In the genomic region with DNA sequence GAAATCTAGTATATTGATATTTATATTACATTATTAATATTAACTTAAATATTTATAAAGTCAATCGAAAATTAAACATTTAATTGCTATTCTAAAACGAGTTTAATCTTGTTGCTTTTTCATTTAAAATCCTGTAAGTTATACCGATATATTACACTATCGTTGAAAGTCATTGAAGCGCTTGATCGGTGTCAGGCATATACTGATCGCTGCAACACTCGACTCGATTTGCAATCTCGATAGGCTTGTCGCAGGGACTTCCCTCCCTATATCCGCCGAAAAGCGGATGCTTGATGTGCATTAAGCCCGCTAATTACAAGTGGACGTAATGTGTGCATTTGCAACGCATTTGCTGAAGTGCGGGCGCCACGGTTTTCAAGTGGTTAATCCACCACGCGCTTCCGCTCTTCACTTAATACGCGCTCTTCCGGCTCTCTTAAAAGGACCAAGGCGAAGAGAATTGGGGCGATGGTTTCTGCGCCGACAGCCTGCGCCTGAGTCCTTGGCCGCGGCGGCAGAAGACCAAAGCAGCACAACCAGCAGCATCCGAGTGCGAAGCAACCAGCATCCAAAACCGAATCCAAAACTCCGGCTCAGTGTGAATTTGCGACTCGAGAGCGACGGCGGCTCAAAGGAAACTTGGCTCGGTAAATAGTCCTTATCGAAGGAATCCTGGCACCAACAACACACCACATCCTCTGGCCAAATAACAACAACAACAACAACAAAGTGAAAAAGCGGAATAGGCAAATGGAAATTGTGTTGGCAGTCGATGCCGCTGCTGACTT, we compare ENCODE assay signal across 1 fruit fly cellular context.
TF ChIP-seq lines count a peak whose summit lies in the region.

Gene CG42613 (plus strand): TSS at position 279 of the 788 bp plus-strand sequence.

TF ChIP-seq in whole organism, embryonic, 481 proteins besides CTCF, POLR2A, EP300 and RAD21 (continued from another document and continues in another):
- TF ChIP-seq lbe (GFP tag; optimal IDR thresholded peaks at IDR 0.05; lab: Kevin White, UChicago) = no peak
- no peak for TF ChIP-seq repo (GFP tag; optimal IDR thresholded peaks at IDR 0.05; lab: Kevin White, UChicago)
- TF ChIP-seq CG12104 (GFP tag; optimal IDR thresholded peaks at IDR 0.05; lab: Kevin White, UChicago) = peak; percentile 65
- peak; percentile 52 for TF ChIP-seq PHDP (tag; optimal IDR thresholded peaks at IDR 0.05; lab: Kevin White, UChicago)
- TF ChIP-seq Lim3 (GFP tag; IDR thresholded peaks at IDR 0.05; lab: Robert Waterston, UW) = no peak
- peak; percentile 28; the same call in 1 of the 2 replicates for TF ChIP-seq klu (GFP tag; IDR thresholded peaks at IDR 0.05; lab: Robert Waterston, UW)
- TF ChIP-seq CG2199 (GFP tag; IDR thresholded peaks at IDR 0.05; lab: Robert Waterston, UW) = no peak
- TF ChIP-seq CG7963 (GFP tag; IDR thresholded peaks at IDR 0.05; lab: Robert Waterston, UW; ENCODE audit: partially characterized antibody) = peak; percentile 78
- TF ChIP-seq CG10565 (GFP tag; optimal IDR thresholded peaks at IDR 0.05; lab: Kevin White, UChicago) = no peak
- TF ChIP-seq B-H1 (GFP tag; IDR thresholded peaks at IDR 0.05; lab: Robert Waterston, UW) = peak; percentile 14; the same call in 1 of the 3 replicates
- TF ChIP-seq chinmo (GFP tag; IDR thresholded peaks at IDR 0.05; lab: Robert Waterston, UW; ENCODE audit: partially characterized antibody) = 0 out of 4 replicates have a peak, but pooled peaks have one; percentile 48
- no peak for TF ChIP-seq CG15011 (GFP tag; optimal IDR thresholded peaks at IDR 0.05; lab: Kevin White, UChicago)
- peak; percentile 21 for TF ChIP-seq hbn (GFP tag; IDR thresholded peaks at IDR 0.05; lab: Robert Waterston, UW; ENCODE audit: partially characterized antibody)
- TF ChIP-seq disco-r (GFP tag; optimal IDR thresholded peaks at IDR 0.05; lab: Kevin White, UChicago) = peak; percentile 47
- no peak for TF ChIP-seq exex (tag; optimal IDR thresholded peaks at IDR 0.05; lab: Kevin White, UChicago)
- TF ChIP-seq C15 (GFP tag; IDR thresholded peaks at IDR 0.05; lab: Robert Waterston, UW) = no peak
- no peak for TF ChIP-seq wor (GFP tag; IDR thresholded peaks at IDR 0.05; lab: Robert Waterston, UW)
- no peak for TF ChIP-seq nerfin-1 (tag; optimal IDR thresholded peaks at IDR 0.05; lab: Kevin White, UChicago)
- peak; percentile 58 for TF ChIP-seq CG17385 (GFP tag; optimal IDR thresholded peaks at IDR 0.05; lab: Kevin White, UChicago)
- TF ChIP-seq unpg (GFP tag; optimal IDR thresholded peaks at IDR 0.05; lab: Kevin White, UChicago) = peak; percentile 63
- TF ChIP-seq NFAT (GFP tag; IDR thresholded peaks at IDR 0.05; lab: Robert Waterston, UW) = peak; percentile 71; the same call in 1 of the 2 replicates
- TF ChIP-seq Gug (GFP tag; IDR thresholded peaks at IDR 0.05; lab: Robert Waterston, UW) = peak; percentile 40; the same call in 1 of the 4 replicates
- peak in 1 of 2 experiments; percentile 37 for TF ChIP-seq insv (GFP tag; optimal IDR thresholded peaks at IDR 0.05; lab: Kevin White, UChicago)
- no peak for TF ChIP-seq CG15696 (tag; optimal IDR thresholded peaks at IDR 0.05; lab: Kevin White, UChicago)
- peak; percentile 20 for TF ChIP-seq CG6854 (GFP tag; optimal IDR thresholded peaks at IDR 0.05; lab: Kevin White, UChicago)
- 0 out of 2 replicates have a peak, but pooled peaks have one; percentile 40 for TF ChIP-seq dati (GFP tag; IDR thresholded peaks at IDR 0.05; lab: Robert Waterston, UW)
- TF ChIP-seq Mad (GFP tag; optimal IDR thresholded peaks at IDR 0.05; lab: Kevin White, UChicago) = peak; percentile 47
- TF ChIP-seq HmgZ (tag; optimal IDR thresholded peaks at IDR 0.05; lab: Kevin White, UChicago) = no peak
- no peak for TF ChIP-seq CG18476 (GFP tag; optimal IDR thresholded peaks at IDR 0.05; lab: Kevin White, UChicago)
- TF ChIP-seq nerfin-2 (GFP tag; IDR thresholded peaks at IDR 0.05; lab: Robert Waterston, UW; ENCODE audit: partially characterized antibody) = no peak
- no peak for TF ChIP-seq tgo (GFP tag; IDR thresholded peaks at IDR 0.05; lab: Robert Waterston, UW)
- TF ChIP-seq MBD-R2 (GFP tag; IDR thresholded peaks at IDR 0.05; lab: Robert Waterston, UW) = peak; percentile 37
- TF ChIP-seq CG10431 (GFP tag; optimal IDR thresholded peaks at IDR 0.05; lab: Kevin White, UChicago) = peak; percentile 30
- no peak for TF ChIP-seq sna (GFP tag; IDR thresholded peaks at IDR 0.05; lab: Robert Waterston, UW; ENCODE audit: partially characterized antibody)
- peak; percentile 76 for TF ChIP-seq mirr (GFP tag; optimal IDR thresholded peaks at IDR 0.05; lab: Kevin White, UChicago)
- peak; percentile 7 for TF ChIP-seq Usf (GFP tag; optimal IDR thresholded peaks at IDR 0.05; lab: Kevin White, UChicago)
- TF ChIP-seq GATAe (GFP tag; conservative IDR thresholded peaks at IDR 0.05; lab: Robert Waterston, UW) = no peak
- TF ChIP-seq tin (GFP tag; optimal IDR thresholded peaks at IDR 0.05; lab: Kevin White, UChicago) = peak; percentile 17
- peak; percentile 56 for TF ChIP-seq CG2202 (tag; optimal IDR thresholded peaks at IDR 0.05; lab: Kevin White, UChicago)
- no peak for TF ChIP-seq prd (optimal IDR thresholded peaks at IDR 0.05; lab: Kevin White, UChicago)
- peak; percentile 28 for TF ChIP-seq prd (GFP tag; IDR thresholded peaks at IDR 0.05; lab: Robert Waterston, UW)
- no peak for TF ChIP-seq Atf6 (GFP tag; IDR thresholded peaks at IDR 0.05; lab: Robert Waterston, UW)
- TF ChIP-seq Dfd (GFP tag; optimal IDR thresholded peaks at IDR 0.05; lab: Kevin White, UChicago) = no peak
- peak; percentile 96 for TF ChIP-seq HLHmδ (GFP tag; optimal IDR thresholded peaks at IDR 0.05; lab: Kevin White, UChicago)
- peak; percentile 74 for TF ChIP-seq fd102C (GFP tag; optimal IDR thresholded peaks at IDR 0.05; lab: Kevin White, UChicago)
- TF ChIP-seq HLH3B (GFP tag; IDR thresholded peaks at IDR 0.05; lab: Robert Waterston, UW) = peak; percentile 64
- TF ChIP-seq CG9876 (GFP tag; optimal IDR thresholded peaks at IDR 0.05; lab: Kevin White, UChicago) = peak; percentile 19
- TF ChIP-seq crp (GFP tag; optimal IDR thresholded peaks at IDR 0.05; lab: Kevin White, UChicago) = no peak
- TF ChIP-seq CG30403 (GFP tag; optimal IDR thresholded peaks at IDR 0.05; lab: Kevin White, UChicago) = peak; percentile 44
- peak; percentile 69 for TF ChIP-seq sob (GFP tag; IDR thresholded peaks at IDR 0.05; lab: Robert Waterston, UW)
- no peak; the same call in 1 of the 2 replicates for TF ChIP-seq bowl (GFP tag; IDR thresholded peaks at IDR 0.05; lab: Robert Waterston, UW)
- TF ChIP-seq CG1024 (GFP tag; IDR thresholded peaks at IDR 0.05; lab: Robert Waterston, UW) = peak; percentile 61
- TF ChIP-seq dm (GFP tag; optimal IDR thresholded peaks at IDR 0.05; lab: Kevin White, UChicago) = peak; percentile 64
- TF ChIP-seq CG4820 (GFP tag; optimal IDR thresholded peaks at IDR 0.05; lab: Kevin White, UChicago) = no peak
- peak; percentile 42; the same call in 1 of the 2 replicates for TF ChIP-seq peb (GFP tag; IDR thresholded peaks at IDR 0.05; lab: Robert Waterston, UW)
- TF ChIP-seq Adf1 (GFP tag; IDR thresholded peaks at IDR 0.05; lab: Robert Waterston, UW) = peak; percentile 61; the same call in 1 of the 2 replicates
- no peak for TF ChIP-seq pnt (GFP tag; optimal IDR thresholded peaks at IDR 0.05; lab: Kevin White, UChicago)
- peak; percentile 80 for TF ChIP-seq fd64A (GFP tag; optimal IDR thresholded peaks at IDR 0.05; lab: Kevin White, UChicago)
- peak; percentile 61 for TF ChIP-seq en (GFP tag; optimal IDR thresholded peaks at IDR 0.05; lab: Kevin White, UChicago)
- TF ChIP-seq Atf-2 (GFP tag; optimal IDR thresholded peaks at IDR 0.05; lab: Kevin White, UChicago) = no peak
- TF ChIP-seq sima (GFP tag; optimal IDR thresholded peaks at IDR 0.05; lab: Kevin White, UChicago) = peak; percentile 6
- peak; percentile 7 for TF ChIP-seq pfk (GFP tag; optimal IDR thresholded peaks at IDR 0.05; lab: Kevin White, UChicago)
- peak; percentile 14 for TF ChIP-seq CG18599 (GFP tag; optimal IDR thresholded peaks at IDR 0.05; lab: Kevin White, UChicago)
- TF ChIP-seq Sry-β (GFP tag; optimal IDR thresholded peaks at IDR 0.05; lab: Kevin White, UChicago) = peak; percentile 45
- TF ChIP-seq eyg (GFP tag; optimal IDR thresholded peaks at IDR 0.05; lab: Kevin White, UChicago) = peak; percentile 74
- TF ChIP-seq her (GFP tag; optimal IDR thresholded peaks at IDR 0.05; lab: Kevin White, UChicago) = peak; percentile 74
- TF ChIP-seq onecut (GFP tag; IDR thresholded peaks at IDR 0.05; lab: Robert Waterston, UW) = peak; percentile 66
- TF ChIP-seq CG17186 (GFP tag; optimal IDR thresholded peaks at IDR 0.05; lab: Kevin White, UChicago) = peak; percentile 72
- TF ChIP-seq CG6254 (GFP tag; optimal IDR thresholded peaks at IDR 0.05; lab: Kevin White, UChicago) = peak; percentile 40
- peak; percentile 45; the same call in 2 of the 3 replicates for TF ChIP-seq dysf (GFP tag; IDR thresholded peaks at IDR 0.05; lab: Robert Waterston, UW)
- TF ChIP-seq gem (tag; optimal IDR thresholded peaks at IDR 0.05; lab: Kevin White, UChicago) = peak; percentile 52
- TF ChIP-seq Fer1 (GFP tag; optimal IDR thresholded peaks at IDR 0.05; lab: Kevin White, UChicago) = peak; percentile 60
- no peak for TF ChIP-seq CkIIα-i1 (GFP tag; IDR thresholded peaks at IDR 0.05; lab: Robert Waterston, UW)
- peak; percentile 83 for TF ChIP-seq CG11456 (GFP tag; IDR thresholded peaks at IDR 0.05; lab: Robert Waterston, UW)
- TF ChIP-seq CG10654 (GFP tag; optimal IDR thresholded peaks at IDR 0.05; lab: Kevin White, UChicago) = peak; percentile 72
- peak; percentile 17; the same call in 1 of the 2 replicates for TF ChIP-seq CG32772 (GFP tag; IDR thresholded peaks at IDR 0.05; lab: Robert Waterston, UW)
- TF ChIP-seq CG32767 (GFP tag; IDR thresholded peaks at IDR 0.05; lab: Robert Waterston, UW) = no peak
- TF ChIP-seq CG15514 (GFP tag; optimal IDR thresholded peaks at IDR 0.05; lab: Kevin White, UChicago) = peak; percentile 71
- TF ChIP-seq H2.0 (GFP tag; IDR thresholded peaks at IDR 0.05; lab: Robert Waterston, UW) = peak; percentile 72; the same call in 1 of the 2 replicates
- no peak for TF ChIP-seq CG14860 (GFP tag; IDR thresholded peaks at IDR 0.05; lab: Robert Waterston, UW; ENCODE audit: partially characterized antibody)
- peak; percentile 45 for TF ChIP-seq CG16815 (GFP tag; optimal IDR thresholded peaks at IDR 0.05; lab: Kevin White, UChicago)
- peak; percentile 15 for TF ChIP-seq Drgx (GFP tag; IDR thresholded peaks at IDR 0.05; lab: Robert Waterston, UW)
- no peak for TF ChIP-seq hkb (optimal IDR thresholded peaks at IDR 0.05; lab: Kevin White, UChicago)
- peak; percentile 70 for TF ChIP-seq hkb (GFP tag; IDR thresholded peaks at IDR 0.05; lab: Robert Waterston, UW)
- no peak for TF ChIP-seq CHES-1-like (GFP tag; optimal IDR thresholded peaks at IDR 0.05; lab: Kevin White, UChicago)
- TF ChIP-seq ATbp (GFP tag; optimal IDR thresholded peaks at IDR 0.05; lab: Kevin White, UChicago) = peak; percentile 77
- no peak for TF ChIP-seq CG4617 (GFP tag; optimal IDR thresholded peaks at IDR 0.05; lab: Kevin White, UChicago; ENCODE audit: borderline replicate concordance)
- peak; percentile 42 for TF ChIP-seq fd3F (GFP tag; optimal IDR thresholded peaks at IDR 0.05; lab: Kevin White, UChicago)
- TF ChIP-seq luna (GFP tag; optimal IDR thresholded peaks at IDR 0.05; lab: Kevin White, UChicago) = no peak
- TF ChIP-seq D (optimal IDR thresholded peaks at IDR 0.05; lab: Kevin White, UChicago) = no peak
- peak; percentile 76 for TF ChIP-seq D (GFP tag; optimal IDR thresholded peaks at IDR 0.05; lab: Kevin White, UChicago)
- peak; percentile 49 for TF ChIP-seq sisA (GFP tag; IDR thresholded peaks at IDR 0.05; lab: Robert Waterston, UW)
- TF ChIP-seq Elba2 (GFP tag; optimal IDR thresholded peaks at IDR 0.05; lab: Kevin White, UChicago) = no peak
- TF ChIP-seq Bdp1 (GFP tag; optimal IDR thresholded peaks at IDR 0.05; lab: Kevin White, UChicago) = no peak
- peak; percentile 60 for TF ChIP-seq CG12219 (GFP tag; optimal IDR thresholded peaks at IDR 0.05; lab: Kevin White, UChicago)
- no peak for TF ChIP-seq Stat92E (GFP tag; optimal IDR thresholded peaks at IDR 0.05; lab: Kevin White, UChicago)
- peak; percentile 58 for TF ChIP-seq CG8388 (GFP tag; optimal IDR thresholded peaks at IDR 0.05; lab: Kevin White, UChicago)
- peak; percentile 63 for TF ChIP-seq Bgb (GFP tag; IDR thresholded peaks at IDR 0.05; lab: Robert Waterston, UW; ENCODE audit: partially characterized antibody)
- TF ChIP-seq CG14014 (GFP tag; IDR thresholded peaks at IDR 0.05; lab: Robert Waterston, UW) = peak; percentile 26; the same call in 1 of the 2 replicates
- no peak for TF ChIP-seq fru (optimal IDR thresholded peaks at IDR 0.05; lab: Kevin White, UChicago)
- TF ChIP-seq BEAF-32 (GFP tag; optimal IDR thresholded peaks at IDR 0.05; lab: Kevin White, UChicago) = peak; percentile 73
- TF ChIP-seq CG4282 (GFP tag; optimal IDR thresholded peaks at IDR 0.05; lab: Kevin White, UChicago) = peak; percentile 37
- peak; percentile 54 for TF ChIP-seq fd96Cb (tag; optimal IDR thresholded peaks at IDR 0.05; lab: Kevin White, UChicago)
- peak; percentile 39 for TF ChIP-seq Ptx1 (GFP tag; IDR thresholded peaks at IDR 0.05; lab: Robert Waterston, UW)
- no peak for TF ChIP-seq tll (GFP tag; optimal IDR thresholded peaks at IDR 0.05; lab: Kevin White, UChicago)
- TF ChIP-seq NfI (GFP tag; optimal IDR thresholded peaks at IDR 0.05; lab: Kevin White, UChicago) = peak; percentile 82
- peak; percentile 38 for TF ChIP-seq Oli (tag; optimal IDR thresholded peaks at IDR 0.05; lab: Kevin White, UChicago)
- TF ChIP-seq CG12155 (GFP tag; optimal IDR thresholded peaks at IDR 0.05; lab: Kevin White, UChicago) = no peak
- peak; percentile 50 for TF ChIP-seq CG12391 (tag; optimal IDR thresholded peaks at IDR 0.05; lab: Kevin White, UChicago)
- TF ChIP-seq usp (GFP tag; optimal IDR thresholded peaks at IDR 0.05; lab: Kevin White, UChicago) = no peak
- TF ChIP-seq HLH4C (GFP tag; IDR thresholded peaks at IDR 0.05; lab: Robert Waterston, UW; ENCODE audit: partially characterized antibody) = 0 out of 3 replicates have a peak, but pooled peaks have one; percentile 60
- peak; percentile 92 for TF ChIP-seq Ets65A (GFP tag; lab: Kevin White, UChicago)
- TF ChIP-seq danr (GFP tag; IDR thresholded peaks at IDR 0.05; lab: Robert Waterston, UW) = no peak
- TF ChIP-seq NK7.1 (GFP tag; optimal IDR thresholded peaks at IDR 0.05; lab: Kevin White, UChicago) = peak; percentile 42
- peak; percentile 63 for TF ChIP-seq amos (GFP tag; IDR thresholded peaks at IDR 0.05; lab: Robert Waterston, UW; ENCODE audit: partially characterized antibody)
- no peak for TF ChIP-seq CG7745 (tag; optimal IDR thresholded peaks at IDR 0.05; lab: Kevin White, UChicago)
- TF ChIP-seq wek (GFP tag; optimal IDR thresholded peaks at IDR 0.05; lab: Kevin White, UChicago) = peak; percentile 81
- no peak for TF ChIP-seq crol (GFP tag; IDR thresholded peaks at IDR 0.05; lab: Robert Waterston, UW)
- TF ChIP-seq CG15601 (tag; optimal IDR thresholded peaks at IDR 0.05; lab: Kevin White, UChicago) = peak; percentile 99
- no peak for TF ChIP-seq psq (GFP tag; optimal IDR thresholded peaks at IDR 0.05; lab: Kevin White, UChicago)
